Worm (Caenorhabditis elegans): ENCODE results near the gene fbxc-44.

The fbxc-44 gene

DNA sequence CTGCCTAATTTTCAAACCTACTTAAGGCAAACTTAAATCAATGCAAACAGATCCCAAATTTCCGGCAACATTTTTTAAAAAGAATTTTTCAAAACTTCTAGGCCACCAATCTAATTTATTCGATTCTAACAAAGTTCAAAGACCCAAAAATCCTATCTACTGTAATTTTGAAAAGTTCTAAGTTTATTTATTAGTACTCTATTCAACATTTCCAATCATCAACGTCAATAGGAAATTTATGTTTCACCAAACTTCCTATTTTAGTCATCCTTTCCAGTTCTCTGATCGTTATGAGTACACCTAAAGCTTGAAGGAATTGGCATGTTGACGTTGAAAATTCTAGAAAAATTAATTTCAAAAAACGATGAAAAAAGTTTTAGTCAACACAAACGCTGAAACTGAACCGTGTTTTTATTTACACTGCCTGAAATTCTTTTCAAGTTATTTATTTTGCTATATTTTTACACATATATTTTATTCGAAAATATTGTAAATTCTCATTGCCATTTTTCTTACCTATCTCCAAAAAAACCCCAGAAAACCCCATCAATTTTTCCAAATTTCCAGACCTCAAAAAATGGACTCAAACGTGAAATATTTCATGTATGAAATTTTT, 38.2 kb upstream of the fbxc-44 start, which contains the start of gene npr-42:
Gene npr-42, plus strand, starts transcription at position 566 of the 616 bp plus-strand sequence.
- TF ChIP-seq sem-4 (tag; optimal IDR thresholded peaks at IDR 0.05) = no peak
- TF ChIP-seq nhr-77 (tag; optimal IDR thresholded peaks at IDR 0.05) = no peak
- no peak for TF ChIP-seq crh-2 (tag; optimal IDR thresholded peaks at IDR 0.05)
- TF ChIP-seq nhr-237 (tag; optimal IDR thresholded peaks at IDR 0.05) = no peak
- TF ChIP-seq nhr-12 (tag; optimal IDR thresholded peaks at IDR 0.05) = no peak
- TF ChIP-seq aly-2 (tag; optimal IDR thresholded peaks at IDR 0.05) = no peak

DNA sequence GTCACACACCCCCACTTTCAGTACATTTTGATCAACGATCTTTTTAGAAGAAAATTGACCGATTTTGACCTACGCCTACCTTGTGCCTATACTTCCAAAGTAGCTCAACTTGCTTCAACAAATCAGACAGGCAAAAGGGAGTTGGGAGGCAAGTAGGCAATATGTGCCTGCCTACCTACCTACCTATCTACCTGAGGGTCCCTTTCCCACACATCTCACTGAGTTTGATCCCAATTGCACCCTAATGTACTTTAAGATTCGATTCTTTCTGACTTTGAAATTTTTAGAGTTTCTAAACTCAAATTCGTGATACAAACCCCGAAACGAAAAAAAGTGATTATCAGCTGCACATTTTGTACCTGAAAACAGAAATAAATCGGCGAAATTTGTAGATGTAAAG, 30.2 kb upstream of the fbxc-44 start:
- TF ChIP-seq ZK546.5 (tag; optimal IDR thresholded peaks at IDR 0.05) (no peak), unc-55 (GFP tag; optimal IDR thresholded peaks at IDR 0.05) (no peak), dmd-4 (tag; optimal IDR thresholded peaks at IDR 0.05) (no peak), mab-5 (tag; optimal IDR thresholded peaks at IDR 0.05) (no peak), unc-39 (tag; optimal IDR thresholded peaks at IDR 0.05) (no peak), nhr-25 (tag; optimal IDR thresholded peaks at IDR 0.05) (no peak), F13H6.1 (tag; optimal IDR thresholded peaks at IDR 0.05) (no peak), sma-9 (GFP tag; optimal IDR thresholded peaks at IDR 0.05) (no peak), sma-9 (tag; optimal IDR thresholded peaks at IDR 0.05) (no peak), nhr-129 (tag; optimal IDR thresholded peaks at IDR 0.05) (no peak), nhr-11 (tag; optimal IDR thresholded peaks at IDR 0.05) (no peak), nhr-10 (tag; optimal IDR thresholded peaks at IDR 0.05) (no peak), gmeb-1 (tag; optimal IDR thresholded peaks at IDR 0.05) (no peak), skn-1 (tag; optimal IDR thresholded peaks at IDR 0.05) (no peak), ztf-11 (tag; optimal IDR thresholded peaks at IDR 0.05) (no peak), nhr-6 (tag; optimal IDR thresholded peaks at IDR 0.05) (no peak), fos-1 (tag; optimal IDR thresholded peaks at IDR 0.05) (no peak), R02D3.7 (tag; optimal IDR thresholded peaks at IDR 0.05) (no peak), blmp-1 (tag; optimal IDR thresholded peaks at IDR 0.05; ENCODE audit: insufficient read depth) (no peak), mbf-1 (tag; optimal IDR thresholded peaks at IDR 0.05) (no peak), lin-11 (tag; optimal IDR thresholded peaks at IDR 0.05) (no peak)

DNA sequence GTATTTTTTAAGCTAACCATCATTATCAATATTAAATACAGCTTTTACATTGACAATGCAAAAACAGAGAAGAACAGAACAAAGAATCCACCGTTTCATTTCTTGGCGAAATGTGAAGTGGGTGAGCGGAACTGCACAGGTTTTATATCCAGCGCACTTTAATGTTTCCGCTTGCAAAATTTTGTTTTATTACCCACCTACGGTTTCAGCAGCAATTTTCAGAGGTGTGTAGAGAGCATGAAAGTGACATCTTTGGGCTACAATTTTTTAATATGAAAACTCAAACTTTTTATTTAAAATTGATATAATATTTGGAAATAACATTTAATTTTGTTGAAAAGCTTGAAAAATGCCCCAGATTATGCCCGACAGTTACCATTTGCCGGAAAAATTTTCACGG, 21.1 kb upstream of the fbxc-44 start, which contains the start of gene clec-135:
Gene clec-135, minus strand, starts transcription at position 101 of the 400 bp plus-strand sequence.
- TF ChIP-seq skn-1 (tag; optimal IDR thresholded peaks at IDR 0.05) = no peak

DNA sequence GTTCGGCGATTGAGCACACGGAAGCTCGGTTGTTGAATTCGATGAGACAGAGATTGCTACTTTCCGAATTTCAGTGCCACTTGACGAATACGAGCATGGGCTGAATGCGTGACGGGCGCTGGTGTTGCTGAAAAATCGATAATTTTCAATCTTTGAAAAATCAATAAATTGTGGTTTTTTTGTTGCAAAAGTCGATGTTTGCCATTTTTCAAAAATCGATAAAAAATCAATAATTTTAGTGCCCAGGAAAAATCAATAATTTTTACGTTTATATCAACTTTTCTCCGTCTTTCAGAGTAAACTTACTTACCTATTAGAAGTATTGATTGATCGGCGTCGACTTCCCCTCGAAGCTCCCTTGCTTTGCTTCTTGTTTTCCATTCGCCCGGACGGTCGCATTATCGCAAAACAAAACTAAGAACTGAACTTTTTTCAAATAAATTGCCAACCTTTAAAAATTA, 19.0 kb upstream of the fbxc-44 start, which contains the start of gene C16A11.7:
Gene C16A11.7, minus strand, starts transcription at position 411 of the 461 bp plus-strand sequence.
- no peak for TF ChIP-seq ztf-11 (tag; optimal IDR thresholded peaks at IDR 0.05)
- TF ChIP-seq nhr-21 (tag; optimal IDR thresholded peaks at IDR 0.05) = no peak
- no peak for TF ChIP-seq nhr-10 (tag; optimal IDR thresholded peaks at IDR 0.05)
- no peak for TF ChIP-seq nhr-129 (tag; optimal IDR thresholded peaks at IDR 0.05)
- no peak for TF ChIP-seq ceh-16 (tag; optimal IDR thresholded peaks at IDR 0.05)
- TF ChIP-seq elt-3 (tag; optimal IDR thresholded peaks at IDR 0.05) = no peak
- no peak for TF ChIP-seq sem-4 (tag; optimal IDR thresholded peaks at IDR 0.05)
- no peak for TF ChIP-seq mab-5 (tag; optimal IDR thresholded peaks at IDR 0.05)
- TF ChIP-seq unc-62 (GFP tag; optimal IDR thresholded peaks at IDR 0.05) = no peak

DNA sequence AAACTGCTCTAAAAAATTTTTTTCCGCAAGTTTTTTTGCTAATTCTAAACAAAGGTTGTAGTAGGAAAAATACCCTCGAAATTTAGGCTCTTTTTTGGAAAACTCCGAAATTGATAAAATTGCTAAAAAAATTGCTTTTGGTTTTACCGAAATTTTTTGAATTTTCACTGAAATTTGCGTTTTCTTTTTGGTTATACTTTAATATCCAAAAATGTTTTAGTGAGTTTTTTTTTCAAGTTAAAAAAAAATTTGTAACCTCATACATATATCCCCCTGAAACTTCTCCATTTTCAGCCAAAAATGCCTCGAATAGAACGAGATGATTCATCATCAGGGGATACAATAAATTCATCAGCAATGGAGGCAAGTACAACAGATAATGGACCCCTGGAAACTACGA, 9.3 kb upstream of the fbxc-44 start, which contains the start of gene gpa-11:
Gene gpa-11, plus strand, starts transcription at position 301 of the 400 bp plus-strand sequence.
- TF ChIP-seq sma-9 (GFP tag; optimal IDR thresholded peaks at IDR 0.05) = no peak
- TF ChIP-seq sma-9 (tag; optimal IDR thresholded peaks at IDR 0.05) = no peak
- TF ChIP-seq nhr-77 (tag; optimal IDR thresholded peaks at IDR 0.05) = no peak
- TF ChIP-seq unc-62 (GFP tag; optimal IDR thresholded peaks at IDR 0.05) = no peak
- no peak for TF ChIP-seq zag-1 (tag; optimal IDR thresholded peaks at IDR 0.05)
- TF ChIP-seq sma-3 (GFP tag; optimal IDR thresholded peaks at IDR 0.05) = no peak
- TF ChIP-seq ZK546.5 (tag; optimal IDR thresholded peaks at IDR 0.05) = no peak
- no peak for TF ChIP-seq egl-27 (tag; optimal IDR thresholded peaks at IDR 0.05)
- no peak for TF ChIP-seq sem-4 (tag; optimal IDR thresholded peaks at IDR 0.05)
- no peak for TF ChIP-seq ztf-1 (GFP tag; conservative IDR thresholded peaks at IDR 0.05)
- TF ChIP-seq lin-11 (tag; optimal IDR thresholded peaks at IDR 0.05) = no peak
- TF ChIP-seq unc-55 (GFP tag; optimal IDR thresholded peaks at IDR 0.05) = no peak
- no peak for TF ChIP-seq ceh-16 (tag; optimal IDR thresholded peaks at IDR 0.05)
- no peak for TF ChIP-seq peb-1 (tag; optimal IDR thresholded peaks at IDR 0.05)
- no peak for TF ChIP-seq nhr-237 (tag; optimal IDR thresholded peaks at IDR 0.05)
- no peak for TF ChIP-seq nhr-129 (tag; optimal IDR thresholded peaks at IDR 0.05)
